Worm (Caenorhabditis elegans) whole organism, L2 larva: ENCODE results near the gene F20D6.1.
A peak's percentile ranks its signal among the peaks of the same experiment; 100 is the strongest.

Experiments used
- C34F6.9 ChIP-seq: fragments of 150-350 bp; optimal IDR thresholded peaks from 2 replicates; lab custom pipeline; 2014; ENCODE audit warnings: missing biosample characterization, missing genetic modification characterization
- F13H6.1 ChIP-seq: sonication (generic microtip); optimal IDR thresholded peaks from 2 replicates; lab custom pipeline; 2016; ENCODE audit warnings: missing genetic modification characterization, missing compliant biosample characterization
- R02D3.7 ChIP-seq: fragments of 150-350 bp; optimal IDR thresholded peaks from 2 replicates; lab custom pipeline; 2014; ENCODE audit warnings: missing biosample characterization, missing genetic modification characterization
- Y55F3AM.14 ChIP-seq: fragments of 200-800 bp; sonication (Bioruptor generic); optimal IDR thresholded peaks from 2 replicates; lab custom pipeline; 2018; ENCODE audit warnings: mild to moderate bottlenecking, missing genetic modification characterization, missing compliant biosample characterization
- ZK546.5 ChIP-seq: sonication (generic microtip); optimal IDR thresholded peaks from 2 replicates; lab custom pipeline; 2017; ENCODE audit warnings: missing biosample characterization, missing genetic modification characterization
- alr-1 ChIP-seq: fragments of 150-350 bp; optimal IDR thresholded peaks from 2 replicates; lab custom pipeline; 2014; ENCODE audit warnings: missing biosample characterization, missing genetic modification characterization
- aly-2 ChIP-seq: fragments of 150-350 bp; optimal IDR thresholded peaks from 2 replicates; lab custom pipeline; 2014; ENCODE audit warnings: missing biosample characterization, missing genetic modification characterization
- ama-1 ChIP-seq: fragments of 150-350 bp; optimal IDR thresholded peaks from 2 replicates; lab custom pipeline; 2018; ENCODE audit warnings: inconsistent platforms
- blmp-1 ChIP-seq: sonication (generic microtip); optimal IDR thresholded peaks from 2 replicates; lab custom pipeline; 2017; ENCODE audit warnings: missing genetic modification characterization, mild to moderate bottlenecking, missing compliant biosample characterization, antibody characterized with exemption, moderate library complexity; ENCODE audit not compliant: insufficient read depth
- ceh-16 ChIP-seq: fragments of 150-350 bp; optimal IDR thresholded peaks from 2 replicates; lab custom pipeline; 2014; ENCODE audit warnings: missing biosample characterization, missing genetic modification characterization
- crh-2 ChIP-seq: sonication (generic microtip); optimal IDR thresholded peaks from 2 replicates; lab custom pipeline; 2017; ENCODE audit warnings: missing biosample characterization, missing genetic modification characterization
- dmd-4 ChIP-seq: sonication (generic microtip); optimal IDR thresholded peaks from 2 replicates; lab custom pipeline; 2017; ENCODE audit warnings: missing biosample characterization, missing genetic modification characterization
- egl-27 ChIP-seq: sonication (generic microtip); optimal IDR thresholded peaks from 3 replicates; lab custom pipeline; 2017; ENCODE audit warnings: missing biosample characterization, missing genetic modification reagents, missing genetic modification characterization
- fos-1 ChIP-seq: fragments of 150-350 bp; optimal IDR thresholded peaks from 2 replicates; lab custom pipeline; 2014; ENCODE audit warnings: missing biosample characterization, missing genetic modification characterization
- gmeb-1 ChIP-seq: fragments of 150-350 bp; optimal IDR thresholded peaks from 2 replicates; lab custom pipeline; 2014; ENCODE audit warnings: missing biosample characterization, missing genetic modification characterization
- lin-11 ChIP-seq: fragments of 150-350 bp; sonication (generic microtip); optimal IDR thresholded peaks from 2 replicates; lab custom pipeline; 2014; ENCODE audit warnings: missing biosample characterization, missing genetic modification characterization, inconsistent platforms, mixed read lengths
- lin-13 ChIP-seq: fragments of 150-350 bp; optimal IDR thresholded peaks from 2 replicates; lab custom pipeline; 2014; ENCODE audit warnings: missing biosample characterization, missing genetic modification reagents, missing genetic modification characterization
- lin-39 ChIP-seq: fragments of 150-350 bp; optimal IDR thresholded peaks from 2 replicates; lab custom pipeline; 2014; ENCODE audit warnings: missing biosample characterization, missing genetic modification reagents, missing genetic modification characterization
- lsy-2 ChIP-seq, 2 experiments: fragments of 150-350 bp in 1 of 2; sonication (generic microtip) in 1 of 2; optimal IDR thresholded peaks; 2 replicates each; lab custom pipeline; 2014 to 2017; ENCODE audit warnings: missing biosample characterization in 2 of 2, missing genetic modification characterization in 2 of 2
- mbf-1 ChIP-seq: sonication (generic microtip); optimal IDR thresholded peaks from 2 replicates; lab custom pipeline; 2017; ENCODE audit warnings: missing biosample characterization, missing genetic modification characterization
- nhr-10 ChIP-seq: sonication (generic microtip); optimal IDR thresholded peaks from 2 replicates; lab custom pipeline; 2017; ENCODE audit warnings: missing biosample characterization, missing genetic modification characterization
- nhr-11 ChIP-seq: fragments of 150-350 bp; optimal IDR thresholded peaks from 2 replicates; lab custom pipeline; 2014; ENCODE audit warnings: missing biosample characterization, missing genetic modification characterization
- nhr-12 ChIP-seq: fragments of 150-350 bp; optimal IDR thresholded peaks from 2 replicates; lab custom pipeline; 2014; ENCODE audit warnings: missing biosample characterization, missing genetic modification characterization
- nhr-129 ChIP-seq: fragments of 150-350 bp; optimal IDR thresholded peaks from 2 replicates; lab custom pipeline; 2014; ENCODE audit warnings: missing biosample characterization, missing genetic modification characterization
- nhr-21 ChIP-seq: fragments of 150-350 bp; optimal IDR thresholded peaks from 2 replicates; lab custom pipeline; 2014; ENCODE audit warnings: missing biosample characterization, missing genetic modification characterization
- nhr-23 ChIP-seq: fragments of 150-350 bp; optimal IDR thresholded peaks from 2 replicates; lab custom pipeline; 2014; ENCODE audit warnings: missing biosample characterization, missing genetic modification reagents, missing genetic modification characterization
- nhr-237 ChIP-seq: fragments of 150-350 bp; optimal IDR thresholded peaks from 2 replicates; lab custom pipeline; 2014; ENCODE audit warnings: missing biosample characterization, missing genetic modification characterization
- nhr-25 ChIP-seq: fragments of 150-350 bp; sonication (generic microtip); optimal IDR thresholded peaks from 3 replicates; lab custom pipeline; 2014; ENCODE audit warnings: missing biosample characterization, missing genetic modification characterization
- nhr-6 ChIP-seq: fragments of 150-350 bp; optimal IDR thresholded peaks from 2 replicates; lab custom pipeline; 2014; ENCODE audit warnings: missing biosample characterization, missing genetic modification characterization
- nhr-77 ChIP-seq: fragments of 150-350 bp; optimal IDR thresholded peaks from 2 replicates; lab custom pipeline; 2014; ENCODE audit warnings: missing biosample characterization, missing genetic modification characterization
- skn-1 ChIP-seq: sonication (generic microtip); optimal IDR thresholded peaks from 2 replicates; lab custom pipeline; 2017; ENCODE audit warnings: missing biosample characterization, missing genetic modification characterization
- sma-3 ChIP-seq: sonication (generic microtip); optimal IDR thresholded peaks from 2 replicates; lab custom pipeline; 2016; ENCODE audit warnings: missing genetic modification reagents, missing genetic modification characterization, missing compliant biosample characterization
- snpc-4 ChIP-seq: fragments of 150-350 bp; optimal IDR thresholded peaks from 2 replicates; lab custom pipeline; 2014; ENCODE audit warnings: missing biosample characterization, missing genetic modification characterization
- unc-39 ChIP-seq: fragments of 150-350 bp; optimal IDR thresholded peaks from 2 replicates; lab custom pipeline; 2014; ENCODE audit warnings: missing biosample characterization, missing genetic modification characterization
- unc-55 ChIP-seq: fragments of 150-350 bp; sonication (generic microtip); optimal IDR thresholded peaks from 3 replicates; lab custom pipeline; 2014; ENCODE audit warnings: missing biosample characterization, missing genetic modification reagents, missing genetic modification characterization
- zag-1 ChIP-seq: fragments of 150-350 bp; optimal IDR thresholded peaks from 2 replicates; lab custom pipeline; 2014; ENCODE audit warnings: missing biosample characterization, missing genetic modification characterization
- ztf-1 ChIP-seq: fragments of 200-800 bp; sonication (Bioruptor generic); conservative IDR thresholded peaks from 2 replicates; pipeline ENCODE4 v1.3.6; 2022; ENCODE audit warnings: missing genetic modification characterization, missing compliant biosample characterization
- ztf-11 ChIP-seq: sonication (generic microtip); optimal IDR thresholded peaks from 2 replicates; lab custom pipeline; 2017; ENCODE audit warnings: missing biosample characterization, missing genetic modification characterization
- ztf-4 ChIP-seq: fragments of 150-350 bp; optimal IDR thresholded peaks from 2 replicates; lab custom pipeline; 2014; ENCODE audit warnings: missing biosample characterization, missing genetic modification characterization

The F20D6.1 gene

ce11 chrV:8217661-8218265 lies 27.2 kb downstream of the F20D6.1 start, which contains the start of gene K07C11.8:
Gene K07C11.8, minus strand, starts transcription at chrV:8217884.
- TF ChIP-seq unc-55 (GFP tag; lab: Kevin White, UChicago) = peak; percentile 39
- no peak for TF ChIP-seq alr-1 (tag; lab: Kevin White, UChicago)
- peak; percentile 11 for TF ChIP-seq fos-1 (tag; lab: Kevin White, UChicago)

ce11 chrV:8219550-8219949 lies 29.0 kb downstream of the F20D6.1 start:
- TF ChIP-seq zag-1 (tag; lab: Kevin White, UChicago) (no peak), nhr-25 (tag; lab: Kevin White, UChicago) (no peak), ama-1 (no peak), blmp-1 (no peak), nhr-237 (no peak), nhr-77 (tag; lab: Kevin White, UChicago) (no peak), mbf-1 (tag; lab: Kevin White, UChicago) (no peak), nhr-23 (tag; lab: Kevin White, UChicago) (no peak), unc-39 (no peak), nhr-10 (tag; lab: Kevin White, UChicago) (no peak), R02D3.7 (no peak), ZK546.5 (tag; lab: Kevin White, UChicago) (no peak), egl-27 (no peak), nhr-11 (no peak), dmd-4 (no peak), skn-1 (tag; lab: Kevin White, UChicago) (no peak), aly-2 (tag; lab: Kevin White, UChicago) (no peak), lin-39 (tag; lab: Kevin White, UChicago) (no peak)

- TF ChIP-seq gmeb-1 (tag; lab: Kevin White, UChicago) (peak; percentile 53), skn-1 (tag; lab: Kevin White, UChicago) (no peak), ztf-11 (tag; lab: Kevin White, UChicago) (no peak), zag-1 (tag; lab: Kevin White, UChicago) (no peak), C34F6.9 (tag; lab: Kevin White, UChicago) (peak; percentile 48), lin-11 (tag; lab: Kevin White, UChicago) (no peak), egl-27 (no peak), dmd-4 (no peak), nhr-77 (tag; lab: Kevin White, UChicago) (no peak), nhr-237 (no peak), mbf-1 (tag; lab: Kevin White, UChicago) (no peak), unc-55 (GFP tag; lab: Kevin White, UChicago) (peak; percentile 34), lsy-2 (tag; optimal IDR thresholded peaks at IDR 0.05; lab: Kevin White, UChicago) (peak in 1 of 2 experiments; percentile 41), lin-13 (GFP tag; lab: Kevin White, UChicago) (no peak), snpc-4 (peak; percentile 11), nhr-129 (tag; lab: Kevin White, UChicago) (peak; percentile 44), crh-2 (peak; percentile 88), nhr-21 (no peak)
Observed at ce11 chrV:8221083-8221538, 30.6 kb downstream of the F20D6.1 start, which contains the start of the genes cogc-6 and air-1. Gene cogc-6, minus strand, starts transcription at chrV:8221316. Gene air-1, plus strand, starts transcription at chrV:8221488.

ce11 chrV:8223417-8223816 lies 32.9 kb downstream of the F20D6.1 start:
- no peak for TF ChIP-seq fos-1 (tag; lab: Kevin White, UChicago)
- TF ChIP-seq nhr-237 = no peak
- no peak for TF ChIP-seq ztf-11 (tag; lab: Kevin White, UChicago)
- no peak for TF ChIP-seq ZK546.5 (tag; lab: Kevin White, UChicago)
- TF ChIP-seq nhr-6 (tag; lab: Kevin White, UChicago) = no peak
- TF ChIP-seq ztf-4 (tag; lab: Kevin White, UChicago) = no peak
- no peak for TF ChIP-seq nhr-25 (tag; lab: Kevin White, UChicago)
- TF ChIP-seq F13H6.1 (tag; lab: Kevin White, UChicago) = no peak
- TF ChIP-seq ztf-1 (GFP tag; lab: Robert Waterston, UW) = no peak
- no peak for TF ChIP-seq nhr-10 (tag; lab: Kevin White, UChicago)
- TF ChIP-seq nhr-11 = no peak

- TF ChIP-seq nhr-10 (tag; lab: Kevin White, UChicago) (no peak), nhr-25 (tag; lab: Kevin White, UChicago) (no peak), Y55F3AM.14 (GFP tag; lab: Kevin White, UChicago) (no peak), ceh-16 (tag; lab: Kevin White, UChicago) (no peak), sma-3 (GFP tag; lab: Kevin White, UChicago) (no peak), ztf-1 (GFP tag; lab: Robert Waterston, UW) (no peak), nhr-237 (no peak), ztf-4 (tag; lab: Kevin White, UChicago) (no peak), gmeb-1 (tag; lab: Kevin White, UChicago) (no peak), nhr-12 (tag; lab: Kevin White, UChicago) (no peak), nhr-21 (no peak), nhr-11 (no peak), F13H6.1 (tag; lab: Kevin White, UChicago) (no peak), zag-1 (tag; lab: Kevin White, UChicago) (no peak), unc-39 (no peak), nhr-23 (tag; lab: Kevin White, UChicago) (no peak)
Observed at ce11 chrV:8224634-8225033, 34.1 kb downstream of the F20D6.1 start, which contains the start of gene pax-1. Gene pax-1, plus strand, starts transcription at chrV:8224934.
